Fruit fly (Drosophila melanogaster) whole organism, embryonic: ENCODE results near the gene Arpc4.

Source experiments
- CG10209 ChIP-seq: fragments of 200-800 bp; sonication (Bioruptor generic); optimal IDR thresholded peaks from 3 replicates; lab custom pipeline; 2017; ENCODE audit warnings: missing biosample characterization, mild to moderate bottlenecking, missing genetic modification characterization, missing genetic modification reagents
- CG11398 ChIP-seq: fragments of 200-800 bp; sonication (Bioruptor generic); optimal IDR thresholded peaks from 2 replicates; lab custom pipeline; 2016; ENCODE audit warnings: missing biosample characterization, missing genetic modification characterization
- CG11504 ChIP-seq: fragments of 200-800 bp; sonication (Bioruptor generic); optimal IDR thresholded peaks from 3 replicates; lab custom pipeline; 2019; ENCODE audit warnings: missing biosample characterization, mild to moderate bottlenecking, missing genetic modification characterization, moderate library complexity
- CG13424 ChIP-seq: fragments of 200-800 bp; sonication (Bioruptor generic); optimal IDR thresholded peaks from 2 replicates; lab custom pipeline; 2019; ENCODE audit warnings: missing biosample characterization, mild to moderate bottlenecking, missing genetic modification characterization, moderate library complexity
- CG13775 ChIP-seq: fragments of 200-800 bp; sonication (Bioruptor generic); optimal IDR thresholded peaks from 3 replicates; lab custom pipeline; 2017; ENCODE audit warnings: missing biosample characterization, mild to moderate bottlenecking, missing genetic modification characterization
- CG14441 ChIP-seq: fragments of 200-800 bp; sonication (Bioruptor generic); IDR thresholded peaks from 2 replicates; pipeline ENCODE4 v1.3.6; 2022; ENCODE audit warnings: missing biosample characterization, missing genetic modification characterization
- CG15073 ChIP-seq: fragments of 200-800 bp; sonication (Bioruptor generic); optimal IDR thresholded peaks from 2 replicates; lab custom pipeline; 2016; ENCODE audit warnings: missing biosample characterization, missing genetic modification characterization
- CG15514 ChIP-seq: fragments of 200-800 bp; sonication (Bioruptor generic); optimal IDR thresholded peaks from 3 replicates; lab custom pipeline; 2017; ENCODE audit warnings: missing biosample characterization, missing genetic modification characterization, mild to moderate bottlenecking, moderate library complexity, missing genetic modification reagents
- CG31388 ChIP-seq: fragments of 200-800 bp; sonication (Bioruptor generic); optimal IDR thresholded peaks from 2 replicates; lab custom pipeline; 2016; ENCODE audit warnings: missing biosample characterization, missing genetic modification characterization
- CG3995 ChIP-seq: fragments of 200-800 bp; sonication (Bioruptor generic); optimal IDR thresholded peaks from 3 replicates; lab custom pipeline; 2016; ENCODE audit warnings: missing biosample characterization, missing genetic modification characterization
- CG4707 ChIP-seq: fragments of 200-800 bp; sonication (Bioruptor generic); optimal IDR thresholded peaks from 2 replicates; lab custom pipeline; 2018; ENCODE audit warnings: missing biosample characterization, mild to moderate bottlenecking, missing genetic modification characterization, moderate library complexity
- CG6654 ChIP-seq: fragments of 200-800 bp; sonication (Bioruptor generic); optimal IDR thresholded peaks from 2 replicates; lab custom pipeline; 2017; ENCODE audit warnings: missing biosample characterization, mild to moderate bottlenecking, missing genetic modification characterization
- CG6813 ChIP-seq: fragments of 200-800 bp; sonication (Bioruptor generic); optimal IDR thresholded peaks from 2 replicates; lab custom pipeline; 2017; ENCODE audit warnings: missing biosample characterization, missing genetic modification characterization, mild to moderate bottlenecking, moderate library complexity, missing genetic modification reagents
- CG7271 ChIP-seq: fragments of 200-800 bp; sonication (Bioruptor generic); optimal IDR thresholded peaks from 2 replicates; lab custom pipeline; 2018; ENCODE audit warnings: missing biosample characterization, mild to moderate bottlenecking, missing genetic modification characterization, moderate library complexity
- CG7839 ChIP-seq: fragments of 200-800 bp; sonication (Bioruptor generic); optimal IDR thresholded peaks from 3 replicates; lab custom pipeline; 2018; ENCODE audit warnings: missing biosample characterization, mild to moderate bottlenecking, missing genetic modification characterization, moderate library complexity
- CG9609 ChIP-seq: fragments of 200-800 bp; sonication (Bioruptor generic); optimal IDR thresholded peaks from 3 replicates; lab custom pipeline; 2016; ENCODE audit warnings: missing biosample characterization, missing genetic modification characterization
- CG9797 ChIP-seq: fragments of 200-800 bp; sonication (Bioruptor generic); optimal IDR thresholded peaks from 3 replicates; lab custom pipeline; 2018; ENCODE audit warnings: missing biosample characterization, mild to moderate bottlenecking, missing genetic modification characterization
- D19B ChIP-seq: fragments of 200-800 bp; sonication (Bioruptor generic); optimal IDR thresholded peaks from 2 replicates; lab custom pipeline; 2017; ENCODE audit warnings: missing biosample characterization, mild to moderate bottlenecking, missing genetic modification characterization
- Dip2 ChIP-seq: fragments of 200-800 bp; sonication (Bioruptor generic); IDR thresholded peaks from 2 replicates; pipeline ENCODE4 v1.3.6; 2022; ENCODE audit warnings: missing biosample characterization, missing genetic modification characterization
- HLH54F ChIP-seq: fragments of 200-800 bp; sonication (Bioruptor generic); optimal IDR thresholded peaks from 3 replicates; lab custom pipeline; 2016; ENCODE audit warnings: missing biosample characterization, missing genetic modification characterization
- Mad ChIP-seq: fragments of 200-800 bp; sonication (Bioruptor generic); optimal IDR thresholded peaks from 2 replicates; lab custom pipeline; 2016; ENCODE audit warnings: missing biosample characterization, missing genetic modification characterization
- Opbp ChIP-seq: fragments of 200-800 bp; sonication (Bioruptor generic); IDR thresholded peaks from 3 replicates; pipeline ENCODE4 v1.3.6; 2022; ENCODE audit warnings: missing biosample characterization, missing genetic modification characterization; ENCODE audit not compliant: partially characterized antibody
- az2 ChIP-seq: fragments of 200-800 bp; sonication (Bioruptor generic); optimal IDR thresholded peaks from 3 replicates; lab custom pipeline; 2016; ENCODE audit warnings: missing biosample characterization, missing genetic modification characterization
- chif ChIP-seq, 2 experiments: fragments of 200-800 bp; sonication (Bioruptor generic); optimal IDR thresholded peaks; 3 replicates each; lab custom pipeline; 2016; ENCODE audit warnings: missing biosample characterization in 2 of 2, missing genetic modification characterization in 2 of 2
- croc ChIP-seq: fragments of 200-800 bp; sonication (Bioruptor generic); conservative IDR thresholded peaks from 3 replicates; pipeline ENCODE4 v1.3.6; 2022; ENCODE audit warnings: missing biosample characterization, missing genetic modification characterization
- disco-r ChIP-seq: fragments of 200-800 bp; sonication (Bioruptor generic); optimal IDR thresholded peaks from 2 replicates; lab custom pipeline; 2016; ENCODE audit warnings: missing biosample characterization, missing genetic modification characterization
- eve ChIP-seq, 2 experiments: fragments of >200 bp; optimal IDR thresholded peaks; 2 replicates each; lab custom pipeline; 2017; ENCODE audit warnings: missing biosample characterization in 2 of 2, missing genetic modification characterization in 2 of 2
- gcm ChIP-seq: fragments of 200-800 bp; sonication (Bioruptor generic); optimal IDR thresholded peaks from 2 replicates; lab custom pipeline; 2019; ENCODE audit warnings: missing biosample characterization, mild to moderate bottlenecking, missing genetic modification characterization, moderate library complexity
- gfzf ChIP-seq: fragments of 200-800 bp; sonication (Bioruptor generic); optimal IDR thresholded peaks from 2 replicates; lab custom pipeline; 2016; ENCODE audit warnings: missing biosample characterization, mild to moderate bottlenecking, missing genetic modification characterization, moderate library complexity
- grau ChIP-seq: fragments of 200-800 bp; optimal IDR thresholded peaks from 3 replicates; lab custom pipeline; 2019; ENCODE audit warnings: missing biosample characterization, mild to moderate bottlenecking, missing genetic modification characterization, moderate library complexity
- grn ChIP-seq: fragments of 200-800 bp; sonication (Bioruptor generic); optimal IDR thresholded peaks from 3 replicates; lab custom pipeline; 2017; ENCODE audit warnings: missing biosample characterization, missing genetic modification characterization
- hbn ChIP-seq: fragments of 200-800 bp; sonication (Bioruptor generic); IDR thresholded peaks from 2 replicates; pipeline ENCODE4 v1.3.6; 2022; ENCODE audit warnings: missing biosample characterization, missing genetic modification characterization; ENCODE audit not compliant: partially characterized antibody
- hkb ChIP-seq, 2 experiments: fragments of 200-800 bp in 1 of 2; fragments of >200 bp in 1 of 2; sonication (Bioruptor generic) in 1 of 2; IDR thresholded peaks in 1 of 2; optimal IDR thresholded peaks in 1 of 2; 2 replicates each; pipeline versions ENCODE4 v1.3.6 to Lab custom; 2017 to 2022; ENCODE audit warnings: missing biosample characterization in 1 of 2, missing genetic modification characterization in 1 of 2
- insv ChIP-seq, 2 experiments: fragments of 200-800 bp; sonication (Bioruptor generic); optimal IDR thresholded peaks; 3 replicates each; lab custom pipeline; 2016 to 2018; ENCODE audit warnings: missing biosample characterization in 2 of 2, missing genetic modification characterization in 2 of 2
- jumu ChIP-seq: fragments of 200-800 bp; sonication (Bioruptor generic); optimal IDR thresholded peaks from 3 replicates; lab custom pipeline; 2016; ENCODE audit warnings: missing biosample characterization, missing genetic modification characterization
- nerfin-2 ChIP-seq: fragments of 200-800 bp; sonication (Bioruptor generic); IDR thresholded peaks from 2 replicates; pipeline ENCODE4 v1.3.6; 2022; ENCODE audit warnings: missing biosample characterization, missing genetic modification characterization; ENCODE audit not compliant: partially characterized antibody
- oc ChIP-seq: fragments of 200-800 bp; sonication (Bioruptor generic); optimal IDR thresholded peaks from 2 replicates; lab custom pipeline; 2018; ENCODE audit warnings: missing biosample characterization, mild to moderate bottlenecking, missing genetic modification characterization, moderate library complexity
- peb ChIP-seq: fragments of 200-800 bp; sonication (Bioruptor generic); IDR thresholded peaks from 2 replicates; pipeline ENCODE4 v1.3.6; 2022; ENCODE audit warnings: missing biosample characterization, missing genetic modification characterization
- pros ChIP-seq: fragments of 200-800 bp; sonication (Bioruptor generic); optimal IDR thresholded peaks from 3 replicates; lab custom pipeline; 2019; ENCODE audit warnings: missing biosample characterization, mild to moderate bottlenecking, missing genetic modification characterization, moderate library complexity
- ranshi ChIP-seq: fragments of 200-800 bp; sonication (Bioruptor generic); IDR thresholded peaks from 2 replicates; pipeline ENCODE4 v1.3.6; 2022; ENCODE audit warnings: missing biosample characterization, missing genetic modification characterization
- shn ChIP-seq: fragments of 200-800 bp; sonication (Bioruptor generic); optimal IDR thresholded peaks from 3 replicates; lab custom pipeline; 2016; ENCODE audit warnings: missing biosample characterization, missing genetic modification characterization
- sob ChIP-seq: fragments of 200-800 bp; sonication (Bioruptor generic); IDR thresholded peaks from 2 replicates; pipeline ENCODE4 v1.3.6; 2022; ENCODE audit warnings: missing biosample characterization, missing genetic modification characterization
- sug ChIP-seq: fragments of 200-800 bp; optimal IDR thresholded peaks from 2 replicates; lab custom pipeline; 2019; ENCODE audit warnings: missing biosample characterization, mild to moderate bottlenecking, missing genetic modification characterization, moderate library complexity
- tll ChIP-seq, 2 experiments: fragments of 200-800 bp in 1 of 2; fragments of >200 bp in 1 of 2; sonication (Bioruptor generic) in 1 of 2; optimal IDR thresholded peaks; 2 replicates each; lab custom pipeline; 2017 to 2019; ENCODE audit warnings: missing biosample characterization in 2 of 2, missing genetic modification characterization in 2 of 2, mild to moderate bottlenecking in 1 of 2, moderate library complexity in 1 of 2
- vnd ChIP-seq: fragments of 200-800 bp; sonication (Bioruptor generic); IDR thresholded peaks from 3 replicates; pipeline ENCODE4 v1.3.6; 2022; ENCODE audit warnings: missing biosample characterization, missing genetic modification characterization; ENCODE audit not compliant: partially characterized antibody
- zf30C ChIP-seq: fragments of 200-800 bp; sonication (Bioruptor generic); optimal IDR thresholded peaks from 3 replicates; lab custom pipeline; 2018; ENCODE audit warnings: missing biosample characterization, mild to moderate bottlenecking, missing genetic modification characterization

The Arpc4 gene

dm6 chr2L:6088371-6089365, 36.3 kb upstream of the Arpc4 start (continued):
- no peak for TF ChIP-seq D19B (GFP tag; lab: Kevin White, UChicago)
- no peak for TF ChIP-seq shn (GFP tag; lab: Kevin White, UChicago)
- TF ChIP-seq az2: no peak
- TF ChIP-seq CG10209 (GFP tag; lab: Kevin White, UChicago): peak; percentile 0
- no peak for TF ChIP-seq CG31388 (GFP tag; lab: Kevin White, UChicago)
- no peak for TF ChIP-seq CG13424
- peak; percentile 99 for TF ChIP-seq pros
- no peak for TF ChIP-seq Dip2 (GFP tag; lab: Robert Waterston, UW)
- TF ChIP-seq chif (GFP tag; optimal IDR thresholded peaks at IDR 0.05; lab: Kevin White, UChicago): peak in 1 of 2 experiments; percentile 10
- TF ChIP-seq CG15514 (GFP tag; lab: Kevin White, UChicago): peak; percentile 7
- TF ChIP-seq CG15073: no peak
- TF ChIP-seq ranshi (GFP tag; lab: Robert Waterston, UW): 0 out of 2 replicates have a peak, but pooled peaks have one; percentile 6
- no peak for TF ChIP-seq jumu
- TF ChIP-seq sob (GFP tag; lab: Robert Waterston, UW): peak; percentile 58
- no peak for TF ChIP-seq disco-r (GFP tag; lab: Kevin White, UChicago)
- TF ChIP-seq zf30C (GFP tag; lab: Kevin White, UChicago): peak; percentile 29
- TF ChIP-seq CG6813 (GFP tag; lab: Kevin White, UChicago): peak; percentile 42
- peak; percentile 42 for TF ChIP-seq hbn (GFP tag; lab: Robert Waterston, UW)
- peak; percentile 57 for TF ChIP-seq gcm (GFP tag; lab: Kevin White, UChicago)
- no peak for TF ChIP-seq croc
- peak; percentile 29 for TF ChIP-seq CG11504 (tag; lab: Kevin White, UChicago)
- no peak for TF ChIP-seq vnd (GFP tag; lab: Robert Waterston, UW)
- no peak for TF ChIP-seq hkb (optimal IDR thresholded peaks at IDR 0.05; lab: Kevin White, UChicago)
- 0 out of 2 replicates have a peak, but pooled peaks have one; percentile 11 for TF ChIP-seq hkb (GFP tag; IDR thresholded peaks at IDR 0.05; lab: Robert Waterston, UW)
- peak in 1 of 2 experiments; percentile 73 for TF ChIP-seq insv (GFP tag; optimal IDR thresholded peaks at IDR 0.05; lab: Kevin White, UChicago)
- TF ChIP-seq grn: peak; percentile 13
- peak; percentile 51; the same call in 1 of the 2 replicates for TF ChIP-seq nerfin-2 (GFP tag; lab: Robert Waterston, UW)
- TF ChIP-seq gfzf: no peak
- peak; percentile 82 for TF ChIP-seq Opbp (GFP tag; lab: Robert Waterston, UW)
- peak; percentile 55 for TF ChIP-seq CG7839 (tag; lab: Kevin White, UChicago)
- TF ChIP-seq CG4707: peak; percentile 67
- TF ChIP-seq CG9797 (GFP tag; lab: Kevin White, UChicago): no peak
- TF ChIP-seq oc (tag; lab: Kevin White, UChicago): peak; percentile 68
- no peak for TF ChIP-seq CG9609
- TF ChIP-seq Mad: no peak
- TF ChIP-seq CG11398 (GFP tag; lab: Kevin White, UChicago): no peak
- TF ChIP-seq CG13775 (GFP tag; lab: Kevin White, UChicago): peak; percentile 18
- no peak for TF ChIP-seq peb (GFP tag; lab: Robert Waterston, UW)
- TF ChIP-seq CG3995: no peak
- no peak for TF ChIP-seq eve (GFP tag; optimal IDR thresholded peaks at IDR 0.05; lab: Kevin White, UChicago)
- no peak for TF ChIP-seq CG7271
- no peak for TF ChIP-seq CG14441 (GFP tag; lab: Robert Waterston, UW)
- TF ChIP-seq sug (tag; lab: Kevin White, UChicago): peak; percentile 79
- TF ChIP-seq CG6654 (GFP tag; lab: Kevin White, UChicago): no peak
- no peak for TF ChIP-seq HLH54F (GFP tag; lab: Kevin White, UChicago)
- TF ChIP-seq tll (GFP tag; optimal IDR thresholded peaks at IDR 0.05; lab: Kevin White, UChicago): peak in 1 of 2 experiments; percentile 91
- peak; percentile 54 for TF ChIP-seq grau (tag; lab: Kevin White, UChicago)
